Fruit fly (Drosophila melanogaster): Measurements from ENCODE around the gene Klp98A.

The Klp98A gene

DNA sequence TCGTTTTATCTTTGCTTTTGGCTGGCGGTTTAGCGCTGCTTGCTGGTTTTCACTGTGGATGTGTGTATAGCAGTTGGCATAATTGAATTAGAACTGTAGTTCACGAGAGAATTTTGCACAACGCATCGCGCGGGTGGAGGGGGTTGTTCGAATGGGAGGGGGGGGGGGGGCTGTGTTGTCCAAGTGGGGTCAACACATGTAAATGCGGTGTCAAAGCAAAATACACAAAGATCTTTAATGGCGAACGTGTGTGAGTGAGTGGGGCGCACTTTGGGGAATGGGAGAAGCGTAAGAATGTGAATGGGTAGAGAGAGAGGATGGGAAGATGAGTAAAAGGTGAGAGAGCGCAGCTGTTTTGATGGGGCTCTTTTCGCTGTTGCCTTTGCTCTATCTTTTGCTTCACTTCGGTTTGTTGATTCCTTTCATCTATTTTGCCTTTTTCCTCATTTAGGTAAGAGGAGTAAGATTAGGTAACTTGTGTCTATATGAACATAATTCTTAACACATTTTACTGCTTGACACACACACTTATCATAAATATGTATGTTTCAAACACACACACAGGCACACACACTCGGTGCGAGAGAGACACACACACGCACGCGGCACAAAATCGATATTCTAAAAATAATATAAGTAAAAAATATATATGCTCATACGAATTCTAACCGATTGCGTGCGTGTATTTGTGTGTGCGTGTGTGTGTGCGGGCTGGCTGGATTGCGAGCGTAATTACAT is 21.5 kb upstream of the Klp98A start:
- TF ChIP-seq noc (tag; optimal IDR thresholded peaks at IDR 0.05) = no peak

DNA sequence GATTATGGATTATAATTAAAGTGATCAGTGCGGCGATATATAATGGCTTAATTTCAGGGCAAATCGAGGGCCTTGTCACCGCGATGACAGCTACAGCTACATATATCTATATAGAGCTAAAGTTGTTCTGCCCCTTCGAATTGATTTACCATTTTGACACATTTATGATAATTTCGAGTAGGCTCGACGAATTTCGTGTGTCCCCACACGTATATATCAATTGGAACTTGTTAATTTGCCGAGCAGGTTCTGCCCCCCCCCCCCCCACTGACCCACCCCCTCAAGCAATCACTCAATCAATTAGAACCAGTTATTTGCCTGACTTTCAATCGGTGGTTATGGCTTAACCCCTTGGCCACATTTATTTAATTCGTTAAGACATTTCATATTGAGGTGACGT is 20.5 kb upstream of the Klp98A start:
- no peak for TF ChIP-seq noc (tag; optimal IDR thresholded peaks at IDR 0.05)

DNA sequence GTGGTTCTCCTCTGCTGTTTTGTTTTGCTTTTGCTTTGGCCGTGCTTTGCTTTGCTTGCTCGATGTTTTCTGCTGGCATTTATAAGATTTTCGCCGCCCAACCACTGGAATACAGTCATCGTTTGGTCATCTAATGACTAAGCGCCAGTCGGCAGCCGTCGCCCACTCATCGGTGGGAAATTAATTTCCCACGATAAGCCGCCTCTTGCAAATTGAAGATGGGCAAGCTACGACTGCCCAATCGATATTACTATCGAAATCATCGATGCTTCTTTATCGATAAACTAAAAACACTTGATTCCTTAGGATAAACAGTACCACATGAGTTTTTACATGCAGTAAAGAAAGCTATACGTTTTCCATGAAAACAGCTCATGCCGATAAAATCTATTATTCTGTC is 11.7 kb upstream of the Klp98A start:
- TF ChIP-seq noc (tag; optimal IDR thresholded peaks at IDR 0.05) = no peak

DNA sequence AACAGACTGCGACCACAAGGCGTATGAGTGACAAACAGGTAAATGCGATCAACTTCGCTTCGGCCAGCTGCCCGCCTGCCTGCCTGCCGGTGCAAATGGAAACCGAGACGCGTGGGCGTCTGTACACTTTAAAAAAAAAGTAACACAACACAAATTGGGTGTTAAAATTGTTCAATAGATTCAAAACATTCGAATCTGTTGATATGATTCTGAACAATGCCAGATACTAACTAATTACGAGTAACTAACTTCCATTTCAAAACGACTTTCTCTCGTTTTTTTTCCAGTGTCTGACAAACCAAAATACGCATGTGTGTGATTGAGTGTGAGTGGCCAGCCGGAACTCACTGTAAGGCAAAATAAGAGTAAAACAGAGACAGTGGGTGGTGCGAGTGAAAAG is 10.8 kb upstream of the Klp98A start:
- TF ChIP-seq noc (tag; optimal IDR thresholded peaks at IDR 0.05) = peak; percentile 93

DNA sequence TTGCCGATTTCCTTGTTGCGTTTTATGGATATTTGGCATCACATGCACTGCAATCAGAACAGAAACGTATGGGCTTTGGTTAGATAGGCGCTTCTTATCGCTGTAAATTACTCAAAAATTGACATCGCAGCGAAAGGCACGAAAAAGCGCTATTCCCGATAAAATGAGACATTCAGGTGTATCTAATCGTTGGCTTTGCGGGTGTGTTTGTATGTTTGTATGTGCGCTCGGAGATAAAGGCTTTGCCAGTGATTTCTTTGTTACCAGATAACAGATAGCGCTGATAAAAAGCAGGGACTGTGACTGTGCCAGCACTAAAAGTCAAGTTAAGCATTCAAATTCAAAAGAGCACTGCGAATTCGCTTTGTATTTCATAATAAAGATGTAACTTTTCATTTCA is 9.6 kb upstream of the Klp98A start:
- no peak for TF ChIP-seq noc (tag; optimal IDR thresholded peaks at IDR 0.05)

DNA sequence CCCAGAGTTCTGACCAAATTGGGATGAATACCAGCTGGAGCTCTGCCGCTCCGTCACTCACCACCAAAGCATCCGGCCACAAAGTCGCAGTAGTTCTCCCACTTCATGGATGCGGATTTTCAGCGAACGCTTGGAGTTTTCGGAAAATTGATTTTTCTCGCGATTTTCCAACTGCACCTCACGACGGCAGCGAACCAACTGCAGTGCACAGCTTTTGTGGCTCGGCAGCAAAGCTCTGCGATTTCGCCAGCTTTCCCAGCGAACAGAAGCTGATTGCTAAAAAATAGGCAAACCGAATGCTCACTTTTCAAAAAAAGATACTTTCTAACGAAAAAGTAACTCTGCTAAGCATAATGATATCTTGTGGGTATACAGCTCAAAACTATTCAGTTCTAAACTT is 2.2 kb upstream of the Klp98A start, which contains the start of gene CG5646:
TSS of gene CG5646 (minus strand) at position 206 of the 400 bp plus-strand sequence.
- no peak for TF ChIP-seq noc (tag; optimal IDR thresholded peaks at IDR 0.05)

DNA sequence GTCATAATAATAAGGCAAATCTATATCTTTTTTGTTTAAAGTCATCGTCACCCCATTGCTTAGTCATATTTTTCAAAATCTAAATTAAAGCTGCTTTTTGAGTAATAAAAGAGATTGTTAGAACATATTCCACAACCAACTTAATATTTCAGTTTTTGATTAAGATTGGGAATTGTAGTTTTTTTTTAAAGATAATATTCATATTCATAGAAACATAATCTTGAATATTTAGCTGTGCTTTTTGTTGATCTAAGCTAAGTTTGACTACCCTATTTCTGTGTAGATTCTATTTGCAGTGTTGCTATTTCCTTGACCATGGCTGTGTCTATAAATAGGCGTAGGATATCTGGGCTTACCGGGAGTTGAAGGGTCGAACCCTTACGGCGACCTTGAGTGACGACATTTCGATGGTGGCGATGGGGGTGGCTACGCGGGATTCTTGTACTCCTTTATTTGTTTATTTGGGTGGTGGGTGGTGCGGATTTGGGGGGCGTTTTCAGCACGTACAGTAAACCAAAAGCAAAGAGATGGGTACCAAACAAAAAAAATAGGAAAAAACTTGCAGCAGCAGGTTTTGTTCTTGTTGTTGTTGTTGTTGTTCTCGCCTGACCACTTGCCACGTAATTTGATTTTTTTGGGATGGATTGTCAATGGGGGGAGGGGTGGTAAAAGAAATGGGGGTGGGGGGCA is 830 bp downstream of the Klp98A start:
- no peak for TF ChIP-seq noc (tag; optimal IDR thresholded peaks at IDR 0.05)

DNA sequence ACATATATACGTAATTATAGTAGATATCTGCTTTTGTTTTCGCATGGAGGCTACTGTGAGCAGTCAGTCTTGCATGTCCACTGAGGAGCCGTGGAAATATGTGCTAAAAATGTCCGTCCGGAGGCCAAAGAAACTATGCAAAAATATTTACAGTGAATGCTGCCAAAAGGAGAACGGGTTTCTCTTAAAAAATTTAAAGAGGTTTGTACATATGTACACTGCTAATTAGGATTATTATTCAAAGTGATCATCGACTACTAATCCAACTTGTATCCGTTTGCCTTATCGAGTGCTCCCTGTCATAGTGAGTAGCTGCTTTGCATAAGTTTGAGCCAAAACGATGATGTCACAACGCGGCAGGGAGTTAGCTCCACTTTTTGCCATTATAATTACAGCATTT is 2.0 kb downstream of the Klp98A start:
- peak; percentile 89 for TF ChIP-seq noc (tag; optimal IDR thresholded peaks at IDR 0.05)

DNA sequence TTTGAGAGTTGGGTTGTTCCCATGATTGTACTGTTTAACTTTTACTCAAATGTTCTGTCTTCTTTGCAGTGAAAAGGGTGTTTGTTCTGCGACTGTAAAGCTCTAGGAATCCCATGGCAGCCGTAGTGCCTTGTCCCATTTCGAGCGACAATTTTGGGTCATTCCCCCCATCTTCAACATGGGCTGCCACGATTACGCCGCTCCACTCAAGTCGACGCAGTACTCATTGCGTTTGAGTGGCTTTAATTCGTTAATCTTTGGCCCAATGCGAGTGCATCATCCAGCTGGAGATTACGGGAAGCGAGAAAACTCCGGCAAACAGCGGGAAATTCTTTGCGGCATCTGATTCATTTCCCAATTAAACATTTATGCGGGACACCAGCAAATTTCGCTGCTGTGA is 2.5 kb downstream of the Klp98A start:
- no peak for TF ChIP-seq noc (tag; optimal IDR thresholded peaks at IDR 0.05)

DNA sequence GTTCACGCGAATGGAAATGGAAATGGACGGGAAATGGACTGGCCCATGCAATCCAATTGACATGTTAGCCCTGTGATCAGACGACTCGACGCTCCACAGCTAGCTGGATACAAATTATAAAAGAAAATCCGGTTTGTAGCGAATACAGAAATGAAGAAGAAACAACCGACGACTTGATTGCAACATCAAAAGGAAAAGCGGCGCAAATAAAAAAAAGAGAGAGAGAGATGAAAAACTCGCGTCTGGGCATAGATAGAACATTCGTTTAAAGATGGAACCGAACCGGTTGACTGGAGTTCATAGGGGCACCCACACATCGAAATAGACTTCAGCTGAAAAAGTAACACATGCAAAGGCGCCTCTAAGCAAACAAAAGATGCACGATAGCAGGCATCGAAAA is 3.1 kb downstream of the Klp98A start:
- TF ChIP-seq noc (tag; optimal IDR thresholded peaks at IDR 0.05) = no peak

DNA sequence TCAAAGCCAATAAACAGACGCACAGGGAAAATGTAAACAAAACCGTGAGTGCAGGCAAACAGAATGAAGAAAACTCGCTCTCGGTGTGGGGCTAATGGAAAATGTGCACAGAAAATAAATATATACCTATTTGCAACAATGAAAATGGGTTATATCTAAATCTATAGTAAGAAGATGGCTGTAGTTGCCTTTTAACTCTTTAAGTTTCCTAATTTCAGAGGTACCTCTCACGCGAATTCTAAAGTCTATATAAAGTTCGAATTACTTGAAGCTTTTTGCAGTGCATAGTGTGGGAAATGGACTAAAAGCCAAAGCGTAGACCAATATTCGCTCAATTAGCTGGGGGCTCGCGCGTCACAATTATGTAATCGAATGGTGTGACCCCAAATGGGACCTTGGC is 4.0 kb downstream of the Klp98A start:
- TF ChIP-seq noc (tag; optimal IDR thresholded peaks at IDR 0.05) = no peak

DNA sequence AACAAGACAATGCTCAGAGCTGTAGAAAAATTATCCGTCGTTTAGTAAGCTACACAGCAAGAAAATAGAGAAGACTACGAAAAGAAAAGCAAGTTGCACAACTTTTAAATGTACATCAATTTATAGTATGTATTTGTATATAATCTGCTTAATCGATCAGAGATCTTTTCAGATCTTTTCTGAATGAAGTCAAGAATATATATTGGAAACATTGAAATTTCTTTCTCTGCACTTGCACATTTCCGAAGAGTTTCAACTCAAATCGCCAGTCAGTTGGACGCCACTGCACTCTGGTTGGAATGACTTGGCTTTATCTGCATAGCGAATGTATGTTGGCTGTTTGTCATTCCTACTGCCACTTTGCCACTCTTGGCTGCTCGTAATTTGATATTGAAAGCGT is 5.0 kb downstream of the Klp98A start:
- no peak for TF ChIP-seq noc (tag; optimal IDR thresholded peaks at IDR 0.05)

DNA sequence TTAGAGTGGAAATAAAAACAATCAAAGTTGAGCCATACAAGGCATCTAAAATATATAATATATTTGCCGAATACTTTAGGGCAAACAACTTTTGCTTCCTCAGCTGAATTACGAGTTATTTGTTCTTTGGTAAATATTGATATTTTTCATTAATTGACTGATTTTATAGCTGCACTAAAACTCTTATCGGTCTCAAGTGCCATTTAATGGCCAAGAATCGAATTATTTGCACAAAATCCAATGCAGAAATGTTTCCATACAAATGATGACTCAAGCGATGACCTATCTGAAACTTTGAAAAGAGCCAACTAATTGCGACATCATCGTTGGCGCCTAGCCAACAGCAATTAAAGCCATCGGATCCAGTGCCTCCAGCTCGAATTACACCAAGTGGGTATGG is 5.6 kb downstream of the Klp98A start:
- no peak for TF ChIP-seq noc (tag; optimal IDR thresholded peaks at IDR 0.05)

DNA sequence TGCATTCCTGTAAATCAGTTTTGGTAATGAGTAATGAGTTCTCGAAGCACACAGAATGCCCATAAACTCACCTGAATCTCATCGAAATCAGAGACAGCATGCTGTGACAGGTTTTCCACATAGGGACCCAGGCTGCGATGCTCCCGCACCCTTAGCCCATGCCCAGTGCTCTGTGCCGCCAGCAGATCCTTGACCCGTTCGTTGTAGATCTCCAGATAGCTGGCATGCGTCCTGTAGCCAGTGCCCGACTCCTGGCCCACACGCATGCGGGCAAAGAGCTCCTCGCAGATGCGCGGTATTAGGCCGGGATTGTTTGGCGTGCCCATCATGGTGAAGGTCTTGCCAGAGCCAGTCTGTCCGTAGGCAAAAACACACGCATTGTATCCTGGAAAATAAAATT is 6.2 kb downstream of the Klp98A start:
- no peak for TF ChIP-seq noc (tag; optimal IDR thresholded peaks at IDR 0.05)

DNA sequence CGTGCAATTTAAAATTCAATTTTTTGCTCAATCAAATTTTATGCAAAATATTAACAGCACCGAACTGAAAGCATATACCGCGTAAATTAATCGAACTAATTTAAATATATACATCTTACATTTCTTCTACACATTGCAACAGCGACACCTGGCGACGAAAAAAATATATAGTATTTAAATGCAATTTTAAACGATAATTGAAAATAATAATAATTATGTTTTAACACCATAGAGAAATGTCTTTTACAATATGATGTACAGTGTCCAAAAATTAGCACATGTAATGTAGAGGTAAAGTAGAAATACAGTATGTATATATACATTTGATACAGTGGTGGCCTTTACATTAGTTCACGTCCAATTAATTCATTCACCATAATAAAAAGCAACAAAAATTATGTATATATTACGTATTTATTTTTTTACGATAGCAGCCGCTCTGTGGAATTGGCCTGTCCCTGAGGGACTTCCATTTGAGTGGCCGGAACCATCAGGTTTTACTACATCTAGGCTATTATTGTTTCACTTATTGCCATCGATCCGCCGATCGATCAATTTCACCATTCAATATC is 11.5 kb downstream of the Klp98A start:
- no peak for TF ChIP-seq noc (tag; optimal IDR thresholded peaks at IDR 0.05)

DNA sequence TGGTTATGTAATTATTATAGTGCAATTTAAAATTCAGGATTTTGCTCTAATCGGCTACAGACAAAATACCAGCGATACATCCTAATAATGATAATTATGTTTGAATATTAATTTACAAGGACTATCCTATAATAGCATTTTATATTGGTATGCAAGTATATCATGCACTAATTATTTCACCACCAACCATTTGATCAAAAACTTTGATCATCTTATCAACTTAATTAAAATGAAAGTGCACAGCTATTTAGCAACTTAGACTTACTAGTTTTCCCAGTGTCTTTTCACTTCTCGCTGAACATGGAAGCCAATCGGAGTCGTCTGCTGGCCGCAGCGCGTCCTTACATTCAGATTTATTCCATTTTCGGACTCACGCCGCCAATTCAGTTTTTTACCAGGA is 13.2 kb downstream of the Klp98A start, which contains the start of gene Gr98d:
TSS of gene Gr98d (plus strand) at position 301 of the 400 bp plus-strand sequence.
- no peak for TF ChIP-seq noc (tag; optimal IDR thresholded peaks at IDR 0.05)

DNA sequence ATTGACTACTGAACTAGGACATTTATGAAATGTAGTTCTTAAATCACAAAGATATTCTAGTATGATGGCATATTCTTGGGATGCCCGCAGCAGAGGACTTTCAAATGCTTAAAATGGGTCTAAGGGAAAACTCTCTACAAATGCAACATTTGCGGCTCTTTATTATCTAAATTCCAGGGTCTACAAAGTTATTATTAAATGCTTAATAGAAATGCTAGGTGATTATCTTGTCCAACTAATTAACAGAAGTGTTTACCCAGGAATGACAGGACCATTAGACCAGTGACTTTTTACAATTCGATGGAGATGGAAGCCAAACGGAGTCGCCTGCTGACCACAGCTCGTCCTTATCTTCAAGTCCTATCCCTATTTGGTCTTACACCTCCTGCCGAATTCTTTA is 14.8 kb downstream of the Klp98A start, which contains the start of gene Gr98c:
TSS of gene Gr98c (plus strand) at position 301 of the 400 bp plus-strand sequence.
- TF ChIP-seq noc (tag; optimal IDR thresholded peaks at IDR 0.05) = no peak

Measured in whole organism, larva.